Worm (Caenorhabditis elegans) whole organism, L1 larva: Measurements from ENCODE around the gene frpr-12.

Experiments
- Y116A8C.19 ChIP-seq: sonication (generic microtip); optimal IDR thresholded peaks from 2 replicates; lab custom pipeline; 2016; ENCODE audit warnings: missing compliant biosample characterization, missing genetic modification characterization, borderline replicate concordance
- ceh-82 ChIP-seq, 3 experiments: fragments of 150-350 bp in 1 of 3; sonication (generic microtip) in 2 of 3; optimal IDR thresholded peaks; 2 replicates each; lab custom pipeline; 2014 to 2017; ENCODE audit warnings: missing biosample characterization in 3 of 3, missing genetic modification characterization in 3 of 3
- ces-1 ChIP-seq: fragments of 150-350 bp; optimal IDR thresholded peaks from 2 replicates; lab custom pipeline; 2014; ENCODE audit warnings: missing biosample characterization, missing genetic modification reagents, missing genetic modification characterization
- egl-27 ChIP-seq, 2 experiments: fragments of 150-350 bp in 1 of 2; sonication (generic microtip); optimal IDR thresholded peaks; 3 replicates each; lab custom pipeline; 2017 to 2018; ENCODE audit warnings: missing biosample characterization in 2 of 2, missing genetic modification characterization in 2 of 2, missing genetic modification reagents in 2 of 2
- fkh-4 ChIP-seq: sonication (generic microtip); optimal IDR thresholded peaks from 2 replicates; lab custom pipeline; 2016; ENCODE audit warnings: missing compliant biosample characterization, missing genetic modification characterization, borderline replicate concordance
- jun-1 ChIP-seq: fragments of 150-350 bp; optimal IDR thresholded peaks from 2 replicates; lab custom pipeline; 2014; ENCODE audit warnings: missing biosample characterization, missing genetic modification reagents, missing genetic modification characterization
- lir-3 ChIP-seq: sonication (generic microtip); optimal IDR thresholded peaks from 2 replicates; lab custom pipeline; 2016; ENCODE audit warnings: mild to moderate bottlenecking, missing genetic modification characterization, moderate library complexity, missing compliant biosample characterization; ENCODE audit not compliant: poor library complexity
- lsy-2 ChIP-seq, 2 experiments: fragments of 150-350 bp; optimal IDR thresholded peaks; 2 replicates each; lab custom pipeline; 2014; ENCODE audit warnings: missing biosample characterization in 2 of 2, missing genetic modification characterization in 2 of 2
- nhr-28 ChIP-seq: fragments of 150-350 bp; optimal IDR thresholded peaks from 2 replicates; lab custom pipeline; 2014; ENCODE audit warnings: missing biosample characterization, missing genetic modification characterization
- nhr-76 ChIP-seq: sonication (generic microtip); optimal IDR thresholded peaks from 2 replicates; lab custom pipeline; 2017; ENCODE audit warnings: missing biosample characterization, missing genetic modification characterization
- nhr-90 ChIP-seq: sonication (generic microtip); optimal IDR thresholded peaks from 2 replicates; lab custom pipeline; 2016; ENCODE audit warnings: mild to moderate bottlenecking, missing genetic modification characterization, missing compliant biosample characterization; ENCODE audit not compliant: poor library complexity
- sptf-1 ChIP-seq: fragments of 150-350 bp; optimal IDR thresholded peaks from 2 replicates; lab custom pipeline; 2014; ENCODE audit warnings: missing biosample characterization, missing genetic modification characterization
- unc-62 ChIP-seq: fragments of 150-350 bp; optimal IDR thresholded peaks from 2 replicates; lab custom pipeline; 2014; ENCODE audit warnings: missing biosample characterization, missing genetic modification reagents, missing genetic modification characterization
- ztf-11 ChIP-seq, 2 experiments: sonication (generic microtip); optimal IDR thresholded peaks; 2 replicates each; lab custom pipeline; 2016 to 2017; ENCODE audit warnings: missing genetic modification characterization in 2 of 2, missing biosample characterization in 1 of 2, missing compliant biosample characterization in 1 of 2

DNA sequence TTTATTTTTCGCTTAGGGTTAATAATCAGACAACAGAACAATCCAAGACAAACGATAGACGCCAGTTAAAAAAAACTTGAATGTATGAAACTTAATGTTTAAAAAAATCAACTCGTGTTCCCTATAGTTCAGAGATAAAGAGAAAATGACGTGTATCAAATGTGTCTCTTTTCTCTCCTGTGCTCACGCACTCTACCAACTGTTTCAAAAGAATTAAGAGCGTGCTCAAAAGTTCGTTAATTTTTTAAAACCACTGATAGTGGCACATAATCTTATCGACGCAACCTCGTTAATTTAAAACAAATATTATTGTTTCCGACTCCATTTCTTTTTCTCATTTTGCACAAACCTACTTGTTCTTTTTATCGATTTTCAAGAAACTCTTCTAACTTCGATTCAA, 2.9 kb downstream of the frpr-12 start:
- no peak for TF ChIP-seq ces-1 (GFP tag; lab: Kevin White, UChicago)
- TF ChIP-seq unc-62, result no peak
- TF ChIP-seq Y116A8C.19 (tag; lab: Kevin White, UChicago), result no peak
- no peak for TF ChIP-seq ceh-82 (tag; optimal IDR thresholded peaks at IDR 0.05; lab: Kevin White, UChicago)
- TF ChIP-seq sptf-1 (tag; lab: Kevin White, UChicago), result no peak
- no peak for TF ChIP-seq nhr-76 (tag; lab: Kevin White, UChicago)
- no peak for TF ChIP-seq nhr-90 (tag; lab: Kevin White, UChicago)
- TF ChIP-seq lsy-2 (tag; optimal IDR thresholded peaks at IDR 0.05; lab: Kevin White, UChicago), result no peak
- TF ChIP-seq jun-1 (tag; lab: Kevin White, UChicago), result no peak
- no peak for TF ChIP-seq ztf-11 (tag; optimal IDR thresholded peaks at IDR 0.05; lab: Kevin White, UChicago)
- no peak for TF ChIP-seq nhr-28 (tag; lab: Kevin White, UChicago)
- TF ChIP-seq egl-27 (tag; optimal IDR thresholded peaks at IDR 0.05; lab: Kevin White, UChicago), result no peak
- no peak for TF ChIP-seq lir-3 (tag; lab: Kevin White, UChicago)
- no peak for TF ChIP-seq fkh-4
